Worm (Caenorhabditis elegans) whole organism, mixed stage, embryonic: ENCODE results near the gene F10D2.16.

Experiments used
- blmp-1 ChIP-seq: fragments of 150-350 bp; optimal IDR thresholded peaks from 2 replicates; lab custom pipeline; 2014; ENCODE audit warnings: missing biosample characterization, missing genetic modification characterization
- ceh-39 ChIP-seq: fragments of 150-350 bp; optimal IDR thresholded peaks from 2 replicates; lab custom pipeline; 2014; ENCODE audit warnings: missing biosample characterization, missing genetic modification characterization
- lsy-2 ChIP-seq: fragments of 150-350 bp; optimal IDR thresholded peaks from 2 replicates; lab custom pipeline; 2014; ENCODE audit warnings: missing biosample characterization, missing genetic modification characterization
- mab-5 ChIP-seq: fragments of 150-350 bp; optimal IDR thresholded peaks from 2 replicates; lab custom pipeline; 2014; ENCODE audit warnings: missing biosample characterization, missing genetic modification characterization
- mls-2 ChIP-seq: sonication (generic microtip); optimal IDR thresholded peaks from 2 replicates; lab custom pipeline; 2016; ENCODE audit warnings: mild to moderate bottlenecking, missing genetic modification characterization, moderate library complexity, missing compliant biosample characterization
- nhr-12 ChIP-seq: fragments of 150-350 bp; optimal IDR thresholded peaks from 2 replicates; lab custom pipeline; 2014; ENCODE audit warnings: missing biosample characterization, missing genetic modification characterization
- nhr-237 ChIP-seq: fragments of 150-350 bp; optimal IDR thresholded peaks from 2 replicates; lab custom pipeline; 2014; ENCODE audit warnings: missing biosample characterization, missing genetic modification characterization
- nhr-28 ChIP-seq: fragments of 150-350 bp; optimal IDR thresholded peaks from 2 replicates; lab custom pipeline; 2014; ENCODE audit warnings: missing biosample characterization, missing genetic modification characterization
- nhr-76 ChIP-seq: sonication (generic microtip); optimal IDR thresholded peaks from 2 replicates; lab custom pipeline; 2017; ENCODE audit warnings: missing biosample characterization, missing genetic modification characterization
- sptf-1 ChIP-seq: sonication (generic microtip); optimal IDR thresholded peaks from 2 replicates; lab custom pipeline; 2017; ENCODE audit warnings: mild to moderate bottlenecking, missing genetic modification characterization, moderate library complexity, missing compliant biosample characterization
- unc-39 ChIP-seq: fragments of 150-350 bp; optimal IDR thresholded peaks from 2 replicates; lab custom pipeline; 2014; ENCODE audit warnings: missing biosample characterization, missing genetic modification characterization
- ztf-11 ChIP-seq: fragments of 150-350 bp; optimal IDR thresholded peaks from 2 replicates; lab custom pipeline; 2014; ENCODE audit warnings: missing biosample characterization, missing genetic modification characterization

- no peak for TF ChIP-seq mls-2 (tag; lab: Kevin White, UChicago)
- TF ChIP-seq nhr-237 (tag; lab: Kevin White, UChicago): no peak
- TF ChIP-seq blmp-1: no peak
- no peak for TF ChIP-seq sptf-1 (tag; lab: Kevin White, UChicago)
- TF ChIP-seq nhr-12 (tag; lab: Kevin White, UChicago): no peak
- no peak for TF ChIP-seq lsy-2 (tag; lab: Kevin White, UChicago)
- no peak for TF ChIP-seq nhr-76 (tag; lab: Kevin White, UChicago)
- no peak for TF ChIP-seq ztf-11 (tag; lab: Kevin White, UChicago)
- no peak for TF ChIP-seq ceh-39 (tag; lab: Kevin White, UChicago)
- no peak for TF ChIP-seq nhr-28 (tag; lab: Kevin White, UChicago)
- no peak for TF ChIP-seq mab-5 (tag; lab: Kevin White, UChicago)
- TF ChIP-seq unc-39 (tag; lab: Kevin White, UChicago): no peak
These were observed 7.8 kb downstream of the F10D2.16 start, which contains the start of gene ugt-40 for ce11 chrV:7141864-7142263.
